Fruit fly (Drosophila melanogaster) whole organism, pupa: Measurements from ENCODE around the gene Eip75B.

Experiments used
- CG10348 ChIP-seq: fragments of 200-800 bp; sonication (Bioruptor generic); IDR thresholded peaks from 2 replicates; pipeline ENCODE4 v1.3.6; 2022; ENCODE audit warnings: missing biosample characterization, missing genetic modification characterization
- CG12605 ChIP-seq: fragments of 200-800 bp; sonication (Bioruptor generic); IDR thresholded peaks from 2 replicates; pipeline ENCODE4 v1.3.6; 2022; ENCODE audit warnings: missing biosample characterization, missing genetic modification characterization
- CG13204 ChIP-seq: fragments of 200-800 bp; sonication (Bioruptor generic); optimal IDR thresholded peaks from 2 replicates; lab custom pipeline; 2018; ENCODE audit warnings: missing biosample characterization, mild to moderate bottlenecking, missing genetic modification characterization, moderate library complexity
- CG14655 ChIP-seq: fragments of 200-800 bp; sonication (Bioruptor generic); optimal IDR thresholded peaks from 3 replicates; lab custom pipeline; 2017; ENCODE audit warnings: mild to moderate bottlenecking, missing biosample characterization, missing genetic modification reagents, missing genetic modification characterization
- CG15710 ChIP-seq: fragments of 200-800 bp; sonication (Bioruptor generic); optimal IDR thresholded peaks from 2 replicates; lab custom pipeline; 2018; ENCODE audit warnings: missing biosample characterization, mild to moderate bottlenecking, missing genetic modification characterization, moderate library complexity
- CG17806 ChIP-seq: fragments of 200-800 bp; sonication (Bioruptor generic); optimal IDR thresholded peaks from 2 replicates; lab custom pipeline; 2018; ENCODE audit warnings: missing biosample characterization, mild to moderate bottlenecking, missing genetic modification characterization, moderate library complexity
- CG32121 ChIP-seq: fragments of 200-800 bp; sonication (Bioruptor generic); IDR thresholded peaks from 2 replicates; pipeline ENCODE4 v1.3.6; 2022; ENCODE audit warnings: missing biosample characterization, missing genetic modification characterization
- CG34367 ChIP-seq: fragments of 200-800 bp; sonication (Bioruptor generic); optimal IDR thresholded peaks from 2 replicates; lab custom pipeline; 2018; ENCODE audit warnings: missing biosample characterization, mild to moderate bottlenecking, missing genetic modification characterization
- CG4496 ChIP-seq: fragments of 200-800 bp; sonication (Bioruptor generic); IDR thresholded peaks from 3 replicates; pipeline ENCODE4 v1.3.6; 2022; ENCODE audit warnings: missing biosample characterization, missing genetic modification characterization
- CG8159 ChIP-seq: fragments of 200-800 bp; sonication (Bioruptor generic); optimal IDR thresholded peaks from 3 replicates; lab custom pipeline; 2018; ENCODE audit warnings: missing biosample characterization, mild to moderate bottlenecking, missing genetic modification characterization, moderate library complexity
- CG8301 ChIP-seq: fragments of 200-800 bp; sonication (Bioruptor generic); optimal IDR thresholded peaks from 2 replicates; lab custom pipeline; 2018; ENCODE audit warnings: missing biosample characterization, mild to moderate bottlenecking, missing genetic modification characterization
- CG9948 ChIP-seq: fragments of 200-800 bp; sonication (Bioruptor generic); optimal IDR thresholded peaks from 2 replicates; lab custom pipeline; 2018; ENCODE audit warnings: missing biosample characterization, mild to moderate bottlenecking, missing genetic modification characterization, moderate library complexity
- D1 ChIP-seq: fragments of 200-800 bp; sonication (Bioruptor generic); optimal IDR thresholded peaks from 2 replicates; lab custom pipeline; 2018; ENCODE audit warnings: missing biosample characterization, mild to moderate bottlenecking, missing genetic modification characterization, moderate library complexity
- EcR ChIP-seq: fragments of 200-800 bp; sonication (Bioruptor generic); optimal IDR thresholded peaks from 3 replicates; lab custom pipeline; 2019; ENCODE audit warnings: missing biosample characterization, missing genetic modification characterization, mild to moderate bottlenecking, moderate library complexity, missing genetic modification reagents
- Ets98B ChIP-seq: fragments of 200-800 bp; sonication (Bioruptor generic); IDR thresholded peaks from 2 replicates; pipeline ENCODE4 v1.3.6; 2022; ENCODE audit warnings: missing biosample characterization, missing genetic modification characterization
- Pif1A ChIP-seq: fragments of 200-800 bp; sonication (Bioruptor generic); optimal IDR thresholded peaks from 3 replicates; lab custom pipeline; 2016; ENCODE audit warnings: missing biosample characterization, missing genetic modification characterization
- Pif1B ChIP-seq: fragments of 200-800 bp; sonication (Bioruptor generic); optimal IDR thresholded peaks from 3 replicates; lab custom pipeline; 2016; ENCODE audit warnings: missing biosample characterization, missing genetic modification characterization
- Snoo ChIP-seq: fragments of 200-800 bp; sonication (Bioruptor generic); optimal IDR thresholded peaks from 3 replicates; lab custom pipeline; 2017; ENCODE audit warnings: missing biosample characterization, mild to moderate bottlenecking, missing genetic modification characterization, inconsistent platforms
- fd96Ca ChIP-seq: fragments of 200-800 bp; sonication (Bioruptor generic); IDR thresholded peaks from 3 replicates; pipeline ENCODE4 v1.3.6; 2022; ENCODE audit warnings: missing biosample characterization, missing genetic modification characterization
- gl ChIP-seq: fragments of 200-800 bp; sonication (Bioruptor generic); optimal IDR thresholded peaks from 2 replicates; lab custom pipeline; 2018; ENCODE audit warnings: missing biosample characterization, mild to moderate bottlenecking, missing genetic modification characterization
- rn ChIP-seq: fragments of 200-800 bp; sonication (Bioruptor generic); IDR thresholded peaks from 2 replicates; pipeline ENCODE4 v1.3.6; 2022; ENCODE audit warnings: missing biosample characterization, missing genetic modification characterization

Gene Eip75B

DNA sequence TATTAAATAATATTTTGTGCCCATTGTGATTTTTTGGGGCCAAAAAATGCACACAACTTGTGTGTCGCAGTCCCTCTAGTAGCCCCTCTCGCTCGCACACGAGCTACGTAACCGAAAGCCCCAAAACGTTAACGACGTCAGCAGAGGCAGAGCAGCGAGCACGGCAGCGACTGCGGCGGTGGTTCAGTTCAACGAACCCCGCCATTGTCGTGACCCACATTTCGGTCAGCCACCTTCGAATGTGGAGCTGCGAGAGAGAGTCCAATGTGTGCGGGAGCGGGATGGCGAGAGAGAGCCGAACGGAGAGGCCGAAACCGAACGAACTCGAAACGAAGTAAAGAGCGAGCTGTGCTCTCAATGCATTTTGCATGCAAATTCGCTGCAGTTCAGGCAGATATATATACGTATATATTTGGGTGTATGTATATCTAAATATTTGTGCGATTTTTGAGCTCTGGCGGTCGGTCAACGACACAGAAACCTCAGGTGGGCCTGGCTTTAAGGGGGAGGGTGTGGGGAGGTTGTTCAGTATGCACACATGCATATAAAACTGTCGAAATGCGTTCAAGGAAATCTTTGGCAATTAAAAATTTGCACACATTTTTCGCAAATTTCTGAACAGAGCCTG, 92.1 kb downstream of the Eip75B start:
- no peak for TF ChIP-seq Snoo (tag; lab: Kevin White, UChicago)
- 0 out of 2 replicates have a peak, but pooled peaks have one; percentile 29 for TF ChIP-seq CG12605 (GFP tag; lab: Robert Waterston, UW)
- TF ChIP-seq CG34367 (tag; lab: Kevin White, UChicago) = no peak
- no peak for TF ChIP-seq CG14655 (GFP tag; lab: Kevin White, UChicago)
- TF ChIP-seq CG32121 (GFP tag; lab: Robert Waterston, UW) = peak; percentile 41
- TF ChIP-seq CG13204 (GFP tag; lab: Kevin White, UChicago) = peak; percentile 51
- TF ChIP-seq CG9948 (tag; lab: Kevin White, UChicago) = no peak
- TF ChIP-seq Pif1A (GFP tag; lab: Kevin White, UChicago) = no peak
- TF ChIP-seq CG10348 (GFP tag; lab: Robert Waterston, UW) = no peak
- TF ChIP-seq rn (GFP tag; lab: Robert Waterston, UW) = no peak
- TF ChIP-seq fd96Ca (GFP tag; lab: Robert Waterston, UW) = 0 out of 3 replicates have a peak, but pooled peaks have one; percentile 25
- TF ChIP-seq Pif1B (GFP tag; lab: Kevin White, UChicago) = no peak
- TF ChIP-seq CG17806 (tag; lab: Kevin White, UChicago) = no peak
- no peak for TF ChIP-seq gl (tag; lab: Kevin White, UChicago)
- peak; percentile 61; the same call in 2 of the 3 replicates for TF ChIP-seq CG4496 (GFP tag; lab: Robert Waterston, UW)
- peak; percentile 63 for TF ChIP-seq Ets98B (GFP tag; lab: Robert Waterston, UW)
- no peak for TF ChIP-seq CG8159
- peak; percentile 100 for TF ChIP-seq EcR (GFP tag; lab: Kevin White, UChicago)

DNA sequence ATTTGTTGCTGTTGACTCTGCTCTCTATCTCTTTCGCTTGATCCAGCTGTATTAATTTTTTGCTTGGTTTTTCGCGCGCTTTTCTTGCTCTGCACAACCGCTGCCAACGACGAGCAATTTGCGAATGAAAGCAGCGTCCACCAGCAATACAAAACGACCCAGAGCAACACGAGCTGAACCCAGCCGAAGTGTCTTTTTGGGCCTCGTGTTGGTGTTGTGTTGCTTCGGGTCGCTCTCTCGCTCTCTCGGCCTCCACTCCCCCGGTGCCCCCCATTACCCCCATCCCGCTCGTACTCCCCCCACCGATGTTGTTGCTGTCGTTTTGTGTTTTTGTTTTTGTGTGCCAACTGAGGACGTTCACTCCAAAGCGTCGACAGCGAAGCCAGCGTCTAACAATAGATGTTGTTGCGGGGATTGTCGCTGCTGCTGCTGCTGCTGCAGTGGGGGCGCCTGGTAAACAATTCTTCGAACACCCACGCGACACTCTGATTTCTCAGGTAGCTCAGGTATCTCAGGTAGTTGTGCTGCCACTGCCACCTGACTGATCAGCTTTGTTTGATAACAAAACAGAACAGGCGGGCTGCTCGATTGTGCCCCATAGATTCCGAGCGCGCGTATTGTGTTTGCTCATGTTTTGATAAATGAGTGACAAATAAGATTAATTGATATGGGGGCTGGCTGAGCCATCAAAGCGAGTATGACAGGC, 93.3 kb downstream of the Eip75B start:
- TF ChIP-seq CG13204 (GFP tag; lab: Kevin White, UChicago) (peak; percentile 88), CG9948 (tag; lab: Kevin White, UChicago) (no peak), CG32121 (GFP tag; lab: Robert Waterston, UW) (peak; percentile 91), Ets98B (GFP tag; lab: Robert Waterston, UW) (peak; percentile 87), CG8301 (peak; percentile 58), Pif1A (GFP tag; lab: Kevin White, UChicago) (peak; percentile 39), CG4496 (GFP tag; lab: Robert Waterston, UW) (peak; percentile 81), EcR (GFP tag; lab: Kevin White, UChicago) (peak; percentile 100), CG15710 (tag; lab: Kevin White, UChicago) (peak; percentile 45), CG8159 (peak; percentile 38), D1 (no peak), CG10348 (GFP tag; lab: Robert Waterston, UW) (no peak), fd96Ca (GFP tag; lab: Robert Waterston, UW) (peak; percentile 81), CG14655 (GFP tag; lab: Kevin White, UChicago) (peak; percentile 60), CG17806 (tag; lab: Kevin White, UChicago) (peak; percentile 7), Snoo (tag; lab: Kevin White, UChicago) (peak; percentile 54), Pif1B (GFP tag; lab: Kevin White, UChicago) (peak; percentile 4), CG12605 (GFP tag; lab: Robert Waterston, UW) (peak; percentile 85), CG34367 (tag; lab: Kevin White, UChicago) (peak; percentile 49), gl (tag; lab: Kevin White, UChicago) (peak; percentile 39), rn (GFP tag; lab: Robert Waterston, UW) (no peak)

DNA sequence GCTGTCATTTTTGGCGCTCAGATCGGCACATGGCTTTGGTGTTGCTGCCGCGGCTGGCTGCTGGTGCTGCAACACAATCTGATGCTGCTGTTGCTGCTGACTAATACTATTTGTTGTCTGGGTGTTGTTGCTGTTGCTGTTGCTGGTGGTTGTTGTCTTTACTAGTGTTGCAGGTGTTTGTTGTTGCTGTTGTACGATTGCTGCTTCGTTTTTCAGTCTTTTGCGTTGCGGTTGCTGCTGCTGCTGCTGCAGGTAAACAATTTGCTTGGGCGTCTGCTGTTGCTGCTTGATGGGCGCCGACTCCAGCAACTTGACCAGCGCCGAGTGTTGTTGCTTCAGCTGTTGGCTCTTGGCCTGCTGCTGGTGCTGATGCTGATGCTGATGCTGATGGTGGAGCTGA, 94.2 kb downstream of the Eip75B start:
- TF ChIP-seq CG14655 (GFP tag; lab: Kevin White, UChicago) = no peak
- no peak for TF ChIP-seq CG8301
- no peak for TF ChIP-seq Pif1B (GFP tag; lab: Kevin White, UChicago)
- no peak for TF ChIP-seq rn (GFP tag; lab: Robert Waterston, UW)
- no peak for TF ChIP-seq CG17806 (tag; lab: Kevin White, UChicago)
- TF ChIP-seq CG34367 (tag; lab: Kevin White, UChicago) = no peak
- no peak for TF ChIP-seq CG9948 (tag; lab: Kevin White, UChicago)
- TF ChIP-seq CG10348 (GFP tag; lab: Robert Waterston, UW) = no peak
- no peak for TF ChIP-seq Pif1A (GFP tag; lab: Kevin White, UChicago)
- TF ChIP-seq Snoo (tag; lab: Kevin White, UChicago) = no peak
- no peak for TF ChIP-seq CG4496 (GFP tag; lab: Robert Waterston, UW)
- no peak for TF ChIP-seq fd96Ca (GFP tag; lab: Robert Waterston, UW)
- TF ChIP-seq D1 = no peak
- TF ChIP-seq Ets98B (GFP tag; lab: Robert Waterston, UW) = no peak
- TF ChIP-seq CG12605 (GFP tag; lab: Robert Waterston, UW) = no peak
- TF ChIP-seq gl (tag; lab: Kevin White, UChicago) = no peak
- no peak for TF ChIP-seq CG8159
- no peak for TF ChIP-seq CG13204 (GFP tag; lab: Kevin White, UChicago)
- no peak for TF ChIP-seq CG15710 (tag; lab: Kevin White, UChicago)
- TF ChIP-seq CG32121 (GFP tag; lab: Robert Waterston, UW) = no peak

DNA sequence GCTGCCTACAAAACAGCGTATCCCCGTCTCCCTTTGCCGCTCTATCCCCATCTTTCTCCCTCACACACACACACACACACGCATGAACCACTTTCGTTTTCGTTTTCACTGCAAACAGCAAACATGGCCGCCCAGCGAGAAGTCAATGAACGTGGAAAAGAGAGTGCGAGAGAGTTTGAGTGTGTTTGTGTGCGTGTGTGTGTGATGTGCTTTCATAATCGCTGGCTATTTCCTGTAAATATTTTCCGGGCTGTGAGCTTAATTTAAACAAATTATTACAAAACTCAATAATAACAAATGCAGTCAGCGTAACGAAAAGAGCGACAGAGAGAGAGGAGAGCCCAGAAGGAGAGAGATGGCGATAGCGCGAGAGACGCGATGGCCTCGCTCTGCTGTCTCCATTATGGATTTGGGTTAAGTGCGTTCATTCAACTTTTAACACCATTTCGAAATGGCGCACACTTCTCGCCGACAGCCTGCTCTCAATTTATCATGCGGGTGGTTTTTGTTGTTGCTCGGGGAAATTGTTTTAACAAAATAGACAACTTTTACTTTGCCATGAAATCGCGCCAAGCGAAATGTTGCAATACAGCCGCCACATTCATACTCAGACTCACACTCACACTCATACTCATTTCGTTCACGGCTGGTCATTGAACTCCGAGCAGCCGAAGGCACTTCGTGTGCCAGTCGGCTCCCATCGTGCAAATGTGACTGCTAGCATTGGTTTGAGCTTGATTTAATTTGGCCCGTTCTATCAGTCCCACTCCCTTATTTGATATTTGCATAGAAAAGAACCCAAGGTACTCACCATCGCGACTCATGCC, 95.7 kb downstream of the Eip75B start:
- TF ChIP-seq CG8159 (no peak), CG15710 (tag; lab: Kevin White, UChicago) (no peak), CG12605 (GFP tag; lab: Robert Waterston, UW) (0 out of 2 replicates have a peak, but pooled peaks have one; percentile 11), rn (GFP tag; lab: Robert Waterston, UW) (no peak), gl (tag; lab: Kevin White, UChicago) (no peak), CG17806 (tag; lab: Kevin White, UChicago) (no peak), CG32121 (GFP tag; lab: Robert Waterston, UW) (0 out of 2 replicates have a peak, but pooled peaks have one; percentile 7), Pif1A (GFP tag; lab: Kevin White, UChicago) (no peak), CG10348 (GFP tag; lab: Robert Waterston, UW) (no peak), CG8301 (peak; percentile 29), CG4496 (GFP tag; lab: Robert Waterston, UW) (peak; percentile 25; the same call in 1 of the 3 replicates), Snoo (tag; lab: Kevin White, UChicago) (peak; percentile 10), Pif1B (GFP tag; lab: Kevin White, UChicago) (no peak), D1 (no peak), EcR (GFP tag; lab: Kevin White, UChicago) (peak; percentile 98), CG13204 (GFP tag; lab: Kevin White, UChicago) (peak; percentile 6), fd96Ca (GFP tag; lab: Robert Waterston, UW) (peak; percentile 60; the same call in 1 of the 3 replicates), Ets98B (GFP tag; lab: Robert Waterston, UW) (peak; percentile 44; the same call in 1 of the 2 replicates), CG14655 (GFP tag; lab: Kevin White, UChicago) (peak; percentile 53), CG9948 (tag; lab: Kevin White, UChicago) (no peak), CG34367 (tag; lab: Kevin White, UChicago) (no peak)
